Fruit fly (Drosophila melanogaster) whole organism, embryonic: Measurements from ENCODE around the gene CG4456.

ENCODE experiments used
- Atf3 ChIP-seq: fragments of 200-800 bp; sonication (Bioruptor generic); optimal IDR thresholded peaks from 3 replicates; lab custom pipeline; 2016; ENCODE audit warnings: missing biosample characterization, missing genetic modification characterization
- Atf6 ChIP-seq: fragments of 200-800 bp; sonication (Bioruptor generic); IDR thresholded peaks from 2 replicates; pipeline ENCODE4 v1.3.6; 2022; ENCODE audit warnings: missing biosample characterization, missing genetic modification characterization
- CG10959 ChIP-seq: fragments of 200-800 bp; sonication (Bioruptor generic); IDR thresholded peaks from 2 replicates; pipeline ENCODE4 v1.3.6; 2022; ENCODE audit warnings: missing biosample characterization, missing genetic modification characterization
- CG11723 ChIP-seq: fragments of 200-800 bp; sonication (Bioruptor generic); optimal IDR thresholded peaks from 2 replicates; lab custom pipeline; 2017; ENCODE audit warnings: missing biosample characterization, mild to moderate bottlenecking, missing genetic modification characterization
- CG1233 ChIP-seq: fragments of 200-800 bp; sonication (Bioruptor generic); optimal IDR thresholded peaks from 4 replicates; lab custom pipeline; 2018; ENCODE audit warnings: missing biosample characterization, mild to moderate bottlenecking, missing genetic modification characterization
- CG13123 ChIP-seq: fragments of 200-800 bp; sonication (Bioruptor generic); optimal IDR thresholded peaks from 2 replicates; lab custom pipeline; 2016; ENCODE audit warnings: missing biosample characterization, missing genetic modification characterization
- CG15269 ChIP-seq: fragments of 200-800 bp; sonication (Bioruptor generic); optimal IDR thresholded peaks from 2 replicates; lab custom pipeline; 2018; ENCODE audit warnings: missing biosample characterization, mild to moderate bottlenecking, missing genetic modification characterization, moderate library complexity
- CG1603 ChIP-seq: fragments of 200-800 bp; sonication (Bioruptor generic); optimal IDR thresholded peaks from 2 replicates; lab custom pipeline; 2019; ENCODE audit warnings: missing biosample characterization, mild to moderate bottlenecking, missing genetic modification characterization, moderate library complexity
- CG17829 ChIP-seq: fragments of 200-800 bp; optimal IDR thresholded peaks from 2 replicates; lab custom pipeline; 2019; ENCODE audit warnings: missing biosample characterization, mild to moderate bottlenecking, missing genetic modification characterization, moderate library complexity
- CG2129 ChIP-seq: fragments of 200-800 bp; sonication (Bioruptor generic); IDR thresholded peaks from 2 replicates; pipeline ENCODE4 v1.3.6; 2022; ENCODE audit warnings: missing biosample characterization, missing genetic modification characterization; ENCODE audit not compliant: partially characterized antibody
- CG3726 ChIP-seq: fragments of 200-800 bp; sonication (Bioruptor generic); IDR thresholded peaks from 3 replicates; pipeline ENCODE4, ENCODE4 v1.3.6; 2022; ENCODE audit warnings: missing biosample characterization, missing genetic modification characterization
- CG3838 ChIP-seq: fragments of 200-800 bp; sonication (Bioruptor generic); optimal IDR thresholded peaks from 3 replicates; lab custom pipeline; 2016; ENCODE audit warnings: missing biosample characterization, missing genetic modification characterization
- CG7357 ChIP-seq: fragments of 200-800 bp; sonication (Bioruptor generic); IDR thresholded peaks from 3 replicates; pipeline ENCODE4 v1.3.6; 2022; ENCODE audit warnings: missing biosample characterization, missing genetic modification characterization
- CG7928 ChIP-seq: fragments of 200-800 bp; sonication (Bioruptor generic); optimal IDR thresholded peaks from 2 replicates; lab custom pipeline; 2017; ENCODE audit warnings: missing biosample characterization, mild to moderate bottlenecking, missing genetic modification characterization
- CG7963 ChIP-seq: fragments of 200-800 bp; sonication (Bioruptor generic); IDR thresholded peaks from 3 replicates; pipeline ENCODE4 v1.3.6; 2022; ENCODE audit warnings: missing biosample characterization, missing genetic modification characterization; ENCODE audit not compliant: partially characterized antibody
- CG8089 ChIP-seq: fragments of 200-800 bp; sonication (Bioruptor generic); optimal IDR thresholded peaks from 3 replicates; lab custom pipeline; 2016; ENCODE audit warnings: missing biosample characterization, missing genetic modification characterization
- CG9437 ChIP-seq: fragments of 200-800 bp; sonication (Bioruptor generic); optimal IDR thresholded peaks from 2 replicates; lab custom pipeline; 2018; ENCODE audit warnings: missing biosample characterization, mild to moderate bottlenecking, missing genetic modification characterization
- CG9727 ChIP-seq: fragments of 200-800 bp; sonication (Bioruptor generic); optimal IDR thresholded peaks from 3 replicates; lab custom pipeline; 2017; ENCODE audit warnings: missing biosample characterization, mild to moderate bottlenecking, missing genetic modification characterization
- CHES-1-like ChIP-seq: fragments of 200-800 bp; sonication (Bioruptor generic); optimal IDR thresholded peaks from 2 replicates; lab custom pipeline; 2016; ENCODE audit warnings: missing biosample characterization, missing genetic modification characterization
- Dek ChIP-seq: fragments of 200-800 bp; sonication (Bioruptor generic); optimal IDR thresholded peaks from 3 replicates; lab custom pipeline; 2019; ENCODE audit warnings: missing biosample characterization, mild to moderate bottlenecking, missing genetic modification characterization, moderate library complexity
- HLHmδ ChIP-seq: fragments of 200-800 bp; sonication (Bioruptor generic); optimal IDR thresholded peaks from 2 replicates; lab custom pipeline; 2018; ENCODE audit warnings: missing biosample characterization, mild to moderate bottlenecking, missing genetic modification characterization, moderate library complexity
- Hr78 ChIP-seq, 2 experiments: fragments of 200-800 bp in 1 of 2; fragments of >200 bp in 1 of 2; sonication (Bioruptor generic) in 1 of 2; optimal IDR thresholded peaks; 2 replicates each; lab custom pipeline; 2017 to 2019; ENCODE audit warnings: missing biosample characterization in 2 of 2, missing genetic modification characterization in 2 of 2, mild to moderate bottlenecking in 1 of 2, moderate library complexity in 1 of 2
- NC2β ChIP-seq: fragments of 200-800 bp; sonication (Bioruptor generic); optimal IDR thresholded peaks from 2 replicates; lab custom pipeline; 2016; ENCODE audit warnings: missing biosample characterization, missing genetic modification characterization
- Ravus ChIP-seq: fragments of 200-800 bp; sonication (Bioruptor generic); IDR thresholded peaks from 2 replicates; pipeline ENCODE4 v1.3.6; 2022; ENCODE audit warnings: missing biosample characterization, missing genetic modification characterization
- Sry-δ ChIP-seq: fragments of 200-800 bp; sonication (Bioruptor generic); optimal IDR thresholded peaks from 2 replicates; lab custom pipeline; 2016; ENCODE audit warnings: missing biosample characterization, missing genetic modification characterization
- TFAM ChIP-seq: fragments of 200-800 bp; sonication (Bioruptor generic); optimal IDR thresholded peaks from 2 replicates; lab custom pipeline; 2017; ENCODE audit warnings: missing biosample characterization, missing genetic modification characterization, inconsistent platforms
- ac ChIP-seq: fragments of 200-800 bp; sonication (Bioruptor generic); optimal IDR thresholded peaks from 3 replicates; lab custom pipeline; 2017; ENCODE audit warnings: missing biosample characterization, mild to moderate bottlenecking, missing genetic modification characterization
- bab2 ChIP-seq: fragments of 200-800 bp; sonication (Bioruptor generic); optimal IDR thresholded peaks from 2 replicates; lab custom pipeline; 2016; ENCODE audit warnings: missing biosample characterization, missing genetic modification characterization
- btn ChIP-seq: fragments of 200-800 bp; sonication (Bioruptor generic); optimal IDR thresholded peaks from 2 replicates; lab custom pipeline; 2016; ENCODE audit warnings: missing biosample characterization, missing genetic modification characterization
- chinmo ChIP-seq: fragments of 200-800 bp; sonication (Bioruptor generic); IDR thresholded peaks from 4 replicates; pipeline ENCODE4 v1.3.6; 2022; ENCODE audit warnings: missing biosample characterization, missing genetic modification characterization; ENCODE audit not compliant: partially characterized antibody
- crp ChIP-seq, 2 experiments: fragments of 200-800 bp; sonication (Bioruptor generic); optimal IDR thresholded peaks; 2 replicates in 1 of 2; 3 replicates in 1 of 2; lab custom pipeline; 2017; ENCODE audit warnings: missing biosample characterization in 2 of 2, missing genetic modification characterization in 2 of 2, mild to moderate bottlenecking in 1 of 2, moderate library complexity in 1 of 2
- ewg ChIP-seq: fragments of 200-800 bp; sonication (Bioruptor generic); optimal IDR thresholded peaks from 3 replicates; lab custom pipeline; 2017; ENCODE audit warnings: mild to moderate bottlenecking, missing biosample characterization, missing genetic modification reagents, missing genetic modification characterization
- fru ChIP-seq: fragments of >200 bp; optimal IDR thresholded peaks from 2 replicates; lab custom pipeline; 2017
- gce ChIP-seq: fragments of 200-800 bp; sonication (Bioruptor generic); IDR thresholded peaks from 3 replicates; pipeline ENCODE4 v1.3.6; 2022; ENCODE audit warnings: missing biosample characterization, missing genetic modification characterization
- gcm2 ChIP-seq: fragments of 200-800 bp; sonication (Bioruptor generic); optimal IDR thresholded peaks from 2 replicates; lab custom pipeline; 2016; ENCODE audit warnings: missing biosample characterization, missing genetic modification characterization
- gt ChIP-seq: fragments of 200-800 bp; sonication (Bioruptor generic); IDR thresholded peaks from 2 replicates; pipeline ENCODE4 v1.3.6; 2022; ENCODE audit warnings: missing biosample characterization, missing genetic modification characterization
- ham ChIP-seq: fragments of 200-800 bp; sonication (Bioruptor generic); IDR thresholded peaks from 2 replicates; pipeline ENCODE4 v1.3.6; 2022; ENCODE audit warnings: missing biosample characterization, missing genetic modification characterization
- hb ChIP-seq: fragments of 200-800 bp; sonication (Bioruptor generic); IDR thresholded peaks from 3 replicates; pipeline ENCODE4 v1.3.6; 2022; ENCODE audit warnings: missing biosample characterization, missing genetic modification characterization; ENCODE audit not compliant: partially characterized antibody
- hbn ChIP-seq: fragments of 200-800 bp; sonication (Bioruptor generic); IDR thresholded peaks from 2 replicates; pipeline ENCODE4 v1.3.6; 2022; ENCODE audit warnings: missing biosample characterization, missing genetic modification characterization; ENCODE audit not compliant: partially characterized antibody
- oc ChIP-seq: fragments of 200-800 bp; sonication (Bioruptor generic); optimal IDR thresholded peaks from 2 replicates; lab custom pipeline; 2018; ENCODE audit warnings: missing biosample characterization, mild to moderate bottlenecking, missing genetic modification characterization, moderate library complexity
- otp ChIP-seq: fragments of 200-800 bp; sonication (Bioruptor generic); IDR thresholded peaks from 3 replicates; pipeline ENCODE4, ENCODE4 v1.3.6; 2022; ENCODE audit warnings: missing biosample characterization, missing genetic modification characterization
- run ChIP-seq: fragments of 200-800 bp; sonication (Bioruptor generic); optimal IDR thresholded peaks from 3 replicates; lab custom pipeline; 2018; ENCODE audit warnings: missing biosample characterization, mild to moderate bottlenecking, missing genetic modification characterization
- sc ChIP-seq, 3 experiments: fragments of >200 bp in 2 of 3; fragments of 200-800 bp in 1 of 3; sonication (Bioruptor generic) in 1 of 3; optimal IDR thresholded peaks; 2 replicates in 2 of 3; 3 replicates in 1 of 3; lab custom pipeline; 2017; ENCODE audit warnings: mild to moderate bottlenecking in 1 of 3, missing biosample characterization in 1 of 3, missing genetic modification characterization in 1 of 3, missing genetic modification reagents in 1 of 3
- so ChIP-seq: fragments of 200-800 bp; sonication (Bioruptor generic); IDR thresholded peaks from 3 replicates; pipeline ENCODE4 v1.3.6; 2022; ENCODE audit warnings: missing biosample characterization, missing genetic modification characterization
- stc ChIP-seq: fragments of 200-800 bp; sonication (Bioruptor generic); IDR thresholded peaks from 2 replicates; pipeline ENCODE4 v1.3.6; 2022; ENCODE audit warnings: missing biosample characterization, missing genetic modification characterization
- tll ChIP-seq, 2 experiments: fragments of 200-800 bp in 1 of 2; fragments of >200 bp in 1 of 2; sonication (Bioruptor generic) in 1 of 2; optimal IDR thresholded peaks; 2 replicates each; lab custom pipeline; 2017 to 2019; ENCODE audit warnings: missing biosample characterization in 2 of 2, missing genetic modification characterization in 2 of 2, mild to moderate bottlenecking in 1 of 2, moderate library complexity in 1 of 2
- tna ChIP-seq: fragments of 200-800 bp; sonication (Bioruptor generic); IDR thresholded peaks from 2 replicates; pipeline ENCODE4 v1.3.6; 2022; ENCODE audit warnings: missing biosample characterization, missing genetic modification characterization; ENCODE audit not compliant: partially characterized antibody
- wek ChIP-seq: fragments of 200-800 bp; sonication (Bioruptor generic); optimal IDR thresholded peaks from 3 replicates; lab custom pipeline; 2018; ENCODE audit warnings: missing biosample characterization, mild to moderate bottlenecking, missing genetic modification characterization, moderate library complexity

Gene CG4456

DNA sequence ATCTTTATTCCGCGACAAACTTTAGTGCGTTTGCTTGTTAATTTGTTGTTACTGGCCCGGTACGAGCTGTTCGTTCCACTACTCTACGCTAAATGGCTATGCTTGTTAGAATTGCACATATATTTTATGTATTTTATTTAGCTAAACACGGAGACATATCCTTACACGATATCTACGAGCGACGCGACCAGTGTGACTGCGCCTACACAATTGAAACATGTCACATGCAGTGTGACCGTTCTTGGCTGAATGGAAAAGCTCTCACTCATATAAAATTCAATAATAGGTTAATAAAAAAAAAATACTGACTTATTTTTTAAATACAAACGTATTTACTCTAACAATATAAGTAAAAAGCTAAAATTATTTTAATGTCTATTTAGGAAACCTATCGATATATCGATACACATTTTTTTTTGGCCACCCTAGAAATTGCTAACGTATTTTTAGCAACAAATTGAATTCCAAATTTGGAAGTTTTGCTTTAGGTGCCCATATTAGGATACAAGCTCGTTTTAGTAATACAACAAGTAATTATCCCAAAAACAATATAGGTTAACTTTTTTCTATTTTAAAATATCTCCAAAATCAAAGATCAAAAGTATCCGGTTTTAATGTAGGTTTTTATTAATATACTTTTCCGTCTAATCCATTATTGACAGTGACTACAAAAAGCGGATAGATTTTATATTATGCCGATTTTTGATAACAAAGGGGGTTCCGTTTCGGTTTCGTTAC lies 26.7 kb downstream of the CG4456 start, which contains the start of gene CG4080 (continued):
- TF ChIP-seq Atf3 (no peak), CHES-1-like (GFP tag; lab: Kevin White, UChicago) (no peak), ac (GFP tag; lab: Kevin White, UChicago) (no peak), ewg (peak; percentile 3), Sry-δ (peak; percentile 67), CG3726 (no peak), hbn (GFP tag; lab: Robert Waterston, UW) (peak; percentile 75), CG2129 (peak; percentile 62; the same call in 1 of the 2 replicates), gt (GFP tag; lab: Robert Waterston, UW) (no peak), CG7928 (GFP tag; lab: Kevin White, UChicago) (no peak), gce (0 out of 3 replicates have a peak, but pooled peaks have one; percentile 5), CG9727 (no peak), run (tag; lab: Kevin White, UChicago) (no peak), TFAM (GFP tag; lab: Kevin White, UChicago) (no peak), stc (peak; percentile 53; the same call in 1 of the 2 replicates), Ravus (GFP tag; lab: Robert Waterston, UW) (no peak), CG1603 (tag; lab: Kevin White, UChicago) (peak; percentile 55), tll (GFP tag; optimal IDR thresholded peaks at IDR 0.05; lab: Kevin White, UChicago) (no peak), CG13123 (GFP tag; lab: Kevin White, UChicago) (no peak), HLHmδ (GFP tag; lab: Kevin White, UChicago) (no peak), otp (GFP tag; lab: Robert Waterston, UW) (peak; percentile 27; the same call in 1 of the 3 replicates), CG11723 (GFP tag; lab: Kevin White, UChicago) (no peak), Hr78 (GFP tag; optimal IDR thresholded peaks at IDR 0.05; lab: Kevin White, UChicago) (no peak), CG9437 (GFP tag; lab: Kevin White, UChicago) (peak; percentile 54), bab2 (GFP tag; lab: Kevin White, UChicago) (no peak), fru (lab: Kevin White, UChicago) (no peak), Dek (tag; lab: Kevin White, UChicago) (peak; percentile 17), tna (GFP tag; lab: Robert Waterston, UW) (peak; percentile 55), so (GFP tag; lab: Robert Waterston, UW) (0 out of 3 replicates have a peak, but pooled peaks have one; percentile 45), CG10959 (GFP tag; lab: Robert Waterston, UW) (no peak), hb (peak; percentile 24; the same call in 1 of the 3 replicates), Atf6 (no peak), CG1233 (no peak), CG15269 (no peak), ham (GFP tag; lab: Robert Waterston, UW) (no peak), sc (optimal IDR thresholded peaks at IDR 0.05; lab: Kevin White, UChicago) (no peak), sc (GFP tag; optimal IDR thresholded peaks at IDR 0.05; lab: Kevin White, UChicago) (no peak), CG3838 (GFP tag; lab: Kevin White, UChicago) (peak; percentile 15), btn (GFP tag; lab: Kevin White, UChicago) (no peak), CG7963 (0 out of 3 replicates have a peak, but pooled peaks have one; percentile 28), oc (no peak), crp (GFP tag; optimal IDR thresholded peaks at IDR 0.05; lab: Kevin White, UChicago) (peak in 1 of 2 experiments; percentile 4), wek (GFP tag; lab: Kevin White, UChicago) (peak; percentile 10), CG17829 (tag; lab: Kevin White, UChicago) (peak; percentile 57), gcm2 (GFP tag; lab: Kevin White, UChicago) (no peak), CG8089 (no peak), chinmo (GFP tag; lab: Robert Waterston, UW) (peak; percentile 57; the same call in 1 of the 4 replicates), NC2β (GFP tag; lab: Kevin White, UChicago) (peak; percentile 5), CG7357 (no peak)
